Fruit fly (Drosophila melanogaster) whole organism, embryonic: ENCODE results near the gene CG42693.
A peak's percentile ranks its signal among the peaks of the same experiment; 100 is the strongest.

Experiments used
- Abd-B ChIP-seq: fragments of 200-800 bp; sonication (Bioruptor generic); optimal IDR thresholded peaks from 2 replicates; lab custom pipeline; 2018; ENCODE audit warnings: missing biosample characterization, mild to moderate bottlenecking, missing genetic modification characterization, moderate library complexity
- CG13894 ChIP-seq: fragments of 200-800 bp; sonication (Bioruptor generic); optimal IDR thresholded peaks from 3 replicates; lab custom pipeline; 2018; ENCODE audit warnings: missing biosample characterization, mild to moderate bottlenecking, missing genetic modification characterization, moderate library complexity
- CG17568 ChIP-seq: fragments of 200-800 bp; sonication (Bioruptor generic); optimal IDR thresholded peaks from 2 replicates; lab custom pipeline; 2018; ENCODE audit warnings: missing biosample characterization, mild to moderate bottlenecking, missing genetic modification characterization, moderate library complexity
- CG7357 ChIP-seq: fragments of 200-800 bp; sonication (Bioruptor generic); IDR thresholded peaks from 3 replicates; pipeline ENCODE4 v1.3.6; 2022; ENCODE audit warnings: missing biosample characterization, missing genetic modification characterization
- Fer1 ChIP-seq: fragments of 200-800 bp; sonication (Bioruptor generic); optimal IDR thresholded peaks from 2 replicates; lab custom pipeline; 2017; ENCODE audit warnings: missing biosample characterization, mild to moderate bottlenecking, missing genetic modification characterization
- Hand ChIP-seq: fragments of 200-800 bp; sonication (Bioruptor generic); optimal IDR thresholded peaks from 2 replicates; lab custom pipeline; 2017; ENCODE audit warnings: mild to moderate bottlenecking, missing biosample characterization, missing genetic modification reagents, missing genetic modification characterization
- HmgD ChIP-seq: fragments of 200-800 bp; sonication (Bioruptor generic); optimal IDR thresholded peaks from 3 replicates; lab custom pipeline; 2016; ENCODE audit warnings: missing biosample characterization, missing genetic modification characterization
- Hr78 ChIP-seq, 2 experiments: fragments of 200-800 bp in 1 of 2; fragments of >200 bp in 1 of 2; sonication (Bioruptor generic) in 1 of 2; optimal IDR thresholded peaks; 2 replicates each; lab custom pipeline; 2017 to 2019; ENCODE audit warnings: missing biosample characterization in 2 of 2, missing genetic modification characterization in 2 of 2, mild to moderate bottlenecking in 1 of 2, moderate library complexity in 1 of 2
- MTF-1 ChIP-seq: fragments of 200-800 bp; sonication (Bioruptor generic); optimal IDR thresholded peaks from 2 replicates; lab custom pipeline; 2018; ENCODE audit warnings: missing biosample characterization, mild to moderate bottlenecking, missing genetic modification characterization, borderline replicate concordance
- ara ChIP-seq: fragments of 200-800 bp; sonication (Bioruptor generic); IDR thresholded peaks from 2 replicates; pipeline ENCODE4 v1.3.6; 2022; ENCODE audit warnings: missing biosample characterization, missing genetic modification characterization
- br ChIP-seq: fragments of >200 bp; optimal IDR thresholded peaks from 2 replicates; lab custom pipeline; 2017
- dpn ChIP-seq, 2 experiments: fragments of 200-800 bp; sonication (Bioruptor generic); optimal IDR thresholded peaks; 3 replicates each; lab custom pipeline; 2016; ENCODE audit warnings: missing biosample characterization in 2 of 2, missing genetic modification characterization in 2 of 2
- unpg ChIP-seq: fragments of 200-800 bp; sonication (Bioruptor generic); optimal IDR thresholded peaks from 3 replicates; lab custom pipeline; 2018; ENCODE audit warnings: missing biosample characterization, mild to moderate bottlenecking, missing genetic modification characterization, moderate library complexity
- wor ChIP-seq: fragments of 200-800 bp; sonication (Bioruptor generic); IDR thresholded peaks from 2 replicates; pipeline ENCODE4 v1.3.6; 2022; ENCODE audit warnings: missing biosample characterization, missing genetic modification characterization

DNA sequence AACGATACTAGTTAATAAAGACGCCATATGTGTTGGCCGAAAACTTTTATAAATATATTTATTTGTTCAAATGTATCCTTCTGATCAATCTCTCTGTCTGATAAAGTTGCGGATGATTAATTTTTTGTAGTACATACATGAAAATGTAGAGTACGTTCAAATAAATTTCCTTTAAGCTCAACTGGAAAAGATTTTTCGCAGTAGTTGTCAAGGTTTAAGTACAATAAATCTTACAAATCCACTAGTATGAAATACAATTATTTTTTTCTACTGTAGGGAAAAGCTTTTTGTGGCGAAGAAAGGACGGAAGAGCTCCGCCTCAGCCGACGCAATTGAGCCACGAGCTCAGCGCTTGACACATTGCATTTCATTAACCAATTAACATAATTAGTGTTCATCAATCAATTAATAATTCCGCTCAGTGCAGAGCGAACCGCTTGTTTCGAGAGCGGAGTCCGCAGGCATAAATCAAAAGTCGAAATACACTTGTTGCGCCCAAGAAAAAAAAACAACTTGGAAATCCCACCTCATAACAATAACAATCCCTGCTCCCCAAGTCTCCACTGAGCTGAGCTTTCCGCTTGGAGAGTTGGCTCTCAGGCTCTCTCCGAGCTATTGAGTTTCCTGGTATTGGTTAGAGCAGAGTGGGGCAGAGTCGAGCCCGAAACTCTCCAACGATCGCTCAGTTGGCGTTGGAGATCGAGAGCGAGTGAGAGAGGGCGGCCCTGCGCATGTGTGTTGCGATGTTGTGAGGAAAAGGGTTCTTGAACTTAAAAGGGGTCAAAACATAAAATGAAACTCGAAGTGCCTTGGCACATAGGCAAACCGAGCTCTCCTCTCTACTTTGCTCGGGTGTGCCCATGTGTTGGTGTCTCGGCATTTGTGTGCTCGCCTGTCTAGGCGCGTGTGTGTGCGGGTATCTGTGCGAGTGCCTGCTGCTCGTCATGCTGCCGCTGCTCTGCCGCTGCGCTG lies 19.2 kb downstream of the CG42693 start:
- TF ChIP-seq CG7357 (GFP tag; lab: Robert Waterston, UW) (no peak), Hand (GFP tag; lab: Kevin White, UChicago) (no peak), Hr78 (GFP tag; optimal IDR thresholded peaks at IDR 0.05; lab: Kevin White, UChicago) (peak in 1 of 2 experiments; percentile 71), Fer1 (no peak), br (no peak), wor (GFP tag; lab: Robert Waterston, UW) (no peak), ara (GFP tag; lab: Robert Waterston, UW) (no peak), dpn (GFP tag; optimal IDR thresholded peaks at IDR 0.05; lab: Kevin White, UChicago) (no peak), MTF-1 (no peak), CG17568 (GFP tag; lab: Kevin White, UChicago) (no peak), HmgD (no peak), CG13894 (tag; lab: Kevin White, UChicago) (no peak), Abd-B (GFP tag; lab: Kevin White, UChicago) (no peak), unpg (GFP tag; lab: Kevin White, UChicago) (peak; percentile 14)
